Fruit fly (Drosophila melanogaster): ENCODE measurements around the gene HGTX.

DNA sequence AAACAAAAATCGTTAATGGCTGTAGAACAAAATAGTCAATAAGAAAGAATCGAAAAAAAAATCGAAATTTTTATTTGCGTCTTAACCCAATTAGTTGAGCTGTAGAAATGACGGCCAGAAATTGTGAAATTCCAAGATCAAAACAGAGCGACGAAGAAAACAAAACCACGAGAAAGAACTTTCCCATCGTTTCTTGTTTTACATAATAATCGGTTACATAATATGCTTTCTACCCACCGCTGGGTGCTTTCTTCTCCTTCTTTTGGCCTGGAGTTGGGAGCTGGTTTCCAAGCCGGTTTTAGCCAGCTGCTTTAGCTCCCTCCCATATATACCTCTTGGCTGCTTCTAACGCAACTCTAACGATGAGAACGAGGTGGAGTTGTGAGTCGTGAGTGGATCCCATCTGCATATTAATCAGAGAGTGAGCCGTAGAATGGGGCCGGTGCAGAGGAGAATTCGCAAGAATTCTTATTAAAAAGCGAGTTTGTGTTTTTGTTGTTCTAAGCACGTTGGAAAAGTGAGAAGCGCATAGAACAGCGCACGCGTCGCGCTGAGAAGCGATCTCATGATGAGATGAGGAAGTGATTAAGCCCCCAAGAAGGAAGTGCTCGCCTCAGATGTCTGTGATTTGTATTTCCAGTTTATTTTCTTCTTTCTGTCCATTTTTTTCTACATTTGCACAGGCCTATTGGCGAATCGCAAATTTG is 18.3 kb upstream of the HGTX start:
- TF ChIP-seq psq (optimal IDR thresholded peaks at IDR 0.05) (no peak), CG8478 (optimal IDR thresholded peaks at IDR 0.05) (no peak), usp (GFP tag; optimal IDR thresholded peaks at IDR 0.05) (no peak), pan (optimal IDR thresholded peaks at IDR 0.05) (no peak), EcR (GFP tag; optimal IDR thresholded peaks at IDR 0.05) (no peak)
